Worm (Caenorhabditis elegans): ENCODE results near the gene C30B5.17.

C30B5.17 gene

DNA sequence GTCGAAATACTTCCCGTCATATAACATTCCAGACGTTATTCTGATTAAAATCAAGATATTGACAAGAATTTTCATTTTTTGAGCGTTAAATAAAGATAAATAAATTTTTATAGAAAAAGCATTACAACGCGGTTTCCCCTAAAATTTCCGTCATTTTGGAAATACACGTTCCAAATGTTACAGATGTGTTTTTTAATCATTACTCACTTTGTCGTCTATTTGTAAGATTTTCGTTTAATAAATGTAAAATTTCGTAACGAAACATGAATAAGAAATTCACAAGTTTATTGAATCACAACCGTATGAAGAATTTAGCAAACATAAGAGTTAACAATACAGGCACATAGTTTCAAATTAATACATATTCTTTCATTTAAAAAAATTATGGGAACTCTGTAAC lies at the start of gene C30B5.17:
C30B5.17 (minus strand) TSS at position 101 of the 400 bp plus-strand sequence.
- TF ChIP-seq skn-1 (tag; optimal IDR thresholded peaks at IDR 0.05) = no peak
- no peak for TF ChIP-seq ztf-1 (GFP tag; conservative IDR thresholded peaks at IDR 0.05)
- TF ChIP-seq nhr-129 (tag; optimal IDR thresholded peaks at IDR 0.05) = no peak
- TF ChIP-seq nhr-6 (tag; optimal IDR thresholded peaks at IDR 0.05) = no peak
- no peak for TF ChIP-seq F13H6.1 (tag; optimal IDR thresholded peaks at IDR 0.05)
- TF ChIP-seq lin-39 (tag; optimal IDR thresholded peaks at IDR 0.05) = no peak
- TF ChIP-seq sma-9 (GFP tag; optimal IDR thresholded peaks at IDR 0.05) = no peak
- no peak for TF ChIP-seq sma-9 (tag; optimal IDR thresholded peaks at IDR 0.05)
- no peak for TF ChIP-seq unc-39 (tag; optimal IDR thresholded peaks at IDR 0.05)
- TF ChIP-seq ztf-11 (tag; optimal IDR thresholded peaks at IDR 0.05) = no peak
- no peak for TF ChIP-seq nhr-25 (tag; optimal IDR thresholded peaks at IDR 0.05)

DNA sequence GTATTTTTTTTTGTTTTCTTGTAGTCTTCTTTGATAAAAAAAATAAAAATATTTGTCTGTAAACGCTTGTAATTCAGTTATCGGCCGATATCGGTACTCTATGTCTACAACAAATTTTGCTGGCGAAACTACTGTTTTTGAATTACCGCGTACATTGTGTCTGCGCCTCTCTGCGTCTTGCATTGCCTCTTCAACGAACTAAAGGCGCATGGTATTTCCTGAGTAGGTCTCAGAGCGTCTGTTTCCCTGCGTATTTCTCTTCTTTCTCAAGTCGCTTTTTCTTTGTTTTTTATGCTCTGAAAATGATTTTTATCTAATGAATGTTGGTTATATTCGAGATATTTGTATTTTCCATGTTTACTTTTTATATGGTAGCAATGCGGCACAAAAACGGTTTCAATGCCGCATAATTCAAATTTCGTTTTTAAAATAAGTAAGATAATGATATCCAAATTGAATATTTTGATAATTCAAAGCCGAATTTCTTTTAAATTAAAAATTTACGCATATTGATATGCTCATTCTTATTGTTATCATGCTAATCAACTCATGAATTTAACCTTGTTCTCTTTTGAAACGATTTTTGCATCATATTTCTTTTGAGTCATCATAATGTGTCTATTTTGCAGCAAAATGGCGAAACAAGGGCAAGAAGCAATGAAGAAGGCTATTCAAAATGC lies 48.1 kb upstream of the C30B5.17 start, which contains the start of gene phb-2:
phb-2 (plus strand) TSS at position 630 of the 680 bp plus-strand sequence.
- TF ChIP-seq lin-11 (tag; optimal IDR thresholded peaks at IDR 0.05) (peak; percentile 74), ZK546.5 (tag; optimal IDR thresholded peaks at IDR 0.05) (no peak), ztf-4 (tag; optimal IDR thresholded peaks at IDR 0.05) (peak; percentile 72), lin-13 (GFP tag; optimal IDR thresholded peaks at IDR 0.05) (peak; percentile 65), elt-1 (tag; optimal IDR thresholded peaks at IDR 0.05) (no peak), ztf-1 (GFP tag; conservative IDR thresholded peaks at IDR 0.05) (no peak), ceh-16 (tag; optimal IDR thresholded peaks at IDR 0.05) (no peak), sma-3 (GFP tag; optimal IDR thresholded peaks at IDR 0.05) (peak; percentile 66), nhr-23 (tag; optimal IDR thresholded peaks at IDR 0.05) (no peak), mab-5 (tag; optimal IDR thresholded peaks at IDR 0.05) (peak; percentile 43), blmp-1 (tag; optimal IDR thresholded peaks at IDR 0.05; ENCODE audit: insufficient read depth) (no peak), C34F6.9 (tag; optimal IDR thresholded peaks at IDR 0.05) (peak; percentile 84), F13H6.1 (tag; optimal IDR thresholded peaks at IDR 0.05) (peak; percentile 65), gmeb-1 (tag; optimal IDR thresholded peaks at IDR 0.05) (peak; percentile 98), ceh-82 (tag; optimal IDR thresholded peaks at IDR 0.05) (peak; percentile 11), skn-1 (tag; optimal IDR thresholded peaks at IDR 0.05) (no peak), peb-1 (tag; optimal IDR thresholded peaks at IDR 0.05) (no peak), unc-39 (tag; optimal IDR thresholded peaks at IDR 0.05) (no peak), egl-27 (tag; optimal IDR thresholded peaks at IDR 0.05) (no peak), nhr-129 (tag; optimal IDR thresholded peaks at IDR 0.05) (peak; percentile 92), dmd-4 (tag; optimal IDR thresholded peaks at IDR 0.05) (no peak), ama-1 (optimal IDR thresholded peaks at IDR 0.05) (peak; percentile 23), aly-2 (tag; optimal IDR thresholded peaks at IDR 0.05) (no peak), lsy-2 (tag; optimal IDR thresholded peaks at IDR 0.05) (peak; percentile 66 to 90), nhr-11 (tag; optimal IDR thresholded peaks at IDR 0.05) (no peak), sem-4 (tag; optimal IDR thresholded peaks at IDR 0.05) (no peak), lin-39 (tag; optimal IDR thresholded peaks at IDR 0.05) (no peak), ztf-11 (tag; optimal IDR thresholded peaks at IDR 0.05) (no peak), crh-2 (tag; optimal IDR thresholded peaks at IDR 0.05) (peak; percentile 89), elt-3 (tag; optimal IDR thresholded peaks at IDR 0.05) (no peak), unc-55 (GFP tag; optimal IDR thresholded peaks at IDR 0.05) (peak; percentile 93), Y55F3AM.14 (GFP tag; optimal IDR thresholded peaks at IDR 0.05) (no peak), fos-1 (tag; optimal IDR thresholded peaks at IDR 0.05) (peak; percentile 62), unc-62 (GFP tag; optimal IDR thresholded peaks at IDR 0.05) (no peak), alr-1 (tag; optimal IDR thresholded peaks at IDR 0.05) (no peak), zag-1 (tag; optimal IDR thresholded peaks at IDR 0.05) (no peak), nhr-21 (tag; optimal IDR thresholded peaks at IDR 0.05) (peak; percentile 68), nhr-6 (tag; optimal IDR thresholded peaks at IDR 0.05) (peak; percentile 43), nhr-237 (tag; optimal IDR thresholded peaks at IDR 0.05) (no peak), nhr-25 (tag; optimal IDR thresholded peaks at IDR 0.05) (peak; percentile 75), snpc-4 (tag; optimal IDR thresholded peaks at IDR 0.05) (peak; percentile 3), nhr-77 (tag; optimal IDR thresholded peaks at IDR 0.05) (no peak), mdl-1 (tag; optimal IDR thresholded peaks at IDR 0.05) (no peak), nhr-10 (tag; optimal IDR thresholded peaks at IDR 0.05) (no peak), sma-9 (GFP tag; optimal IDR thresholded peaks at IDR 0.05) (peak; percentile 70), sma-9 (tag; optimal IDR thresholded peaks at IDR 0.05) (no peak), R02D3.7 (tag; optimal IDR thresholded peaks at IDR 0.05) (no peak), mbf-1 (tag; optimal IDR thresholded peaks at IDR 0.05) (no peak), nhr-12 (tag; optimal IDR thresholded peaks at IDR 0.05) (no peak)
